Worm (Caenorhabditis elegans) whole organism, mixed stage, embryonic: Measurements from ENCODE around the gene C01G5.25.
A peak's percentile ranks its signal among the peaks of the same experiment; 100 is the strongest.

Experiments used
- blmp-1 ChIP-seq: fragments of 150-350 bp; optimal IDR thresholded peaks from 2 replicates; lab custom pipeline; 2014; ENCODE audit warnings: missing biosample characterization, missing genetic modification characterization
- ceh-39 ChIP-seq: fragments of 150-350 bp; optimal IDR thresholded peaks from 2 replicates; lab custom pipeline; 2014; ENCODE audit warnings: missing biosample characterization, missing genetic modification characterization
- ceh-43 ChIP-seq: fragments of 200-800 bp; sonication (Bioruptor generic); optimal IDR thresholded peaks from 2 replicates; lab custom pipeline; 2018; ENCODE audit warnings: mild to moderate bottlenecking, missing genetic modification characterization, moderate library complexity, missing compliant biosample characterization
- ceh-83 ChIP-seq: fragments of 200-800 bp; sonication (Bioruptor generic); optimal IDR thresholded peaks from 2 replicates; lab custom pipeline; 2018; ENCODE audit warnings: mild to moderate bottlenecking, missing genetic modification characterization, missing compliant biosample characterization
- ces-1 ChIP-seq: fragments of 150-350 bp; optimal IDR thresholded peaks from 2 replicates; lab custom pipeline; 2014; ENCODE audit warnings: missing biosample characterization, missing genetic modification reagents, missing genetic modification characterization
- cnd-1 ChIP-seq: fragments of 200-800 bp; sonication (Bioruptor generic); optimal IDR thresholded peaks from 2 replicates; lab custom pipeline; 2018; ENCODE audit warnings: mild to moderate bottlenecking, missing genetic modification characterization, missing compliant biosample characterization
- elt-1 ChIP-seq: sonication (generic microtip); optimal IDR thresholded peaks from 2 replicates; lab custom pipeline; 2017; ENCODE audit warnings: missing genetic modification characterization, mild to moderate bottlenecking, missing compliant biosample characterization, antibody characterized with exemption, moderate library complexity, borderline replicate concordance; ENCODE audit not compliant: insufficient read depth
- flh-1 ChIP-seq: fragments of 200-800 bp; sonication (Bioruptor generic); optimal IDR thresholded peaks from 2 replicates; lab custom pipeline; 2018; ENCODE audit warnings: mild to moderate bottlenecking, missing genetic modification characterization, moderate library complexity, missing compliant biosample characterization
- hlh-1 ChIP-seq: fragments of 150-350 bp; optimal IDR thresholded peaks from 2 replicates; lab custom pipeline; 2014; ENCODE audit warnings: missing biosample characterization, missing genetic modification reagents, missing genetic modification characterization
- lin-13 ChIP-seq: fragments of 150-350 bp; optimal IDR thresholded peaks from 2 replicates; lab custom pipeline; 2014; ENCODE audit warnings: missing biosample characterization, missing genetic modification characterization
- lin-32 ChIP-seq: fragments of 200-800 bp; sonication (Bioruptor generic); optimal IDR thresholded peaks from 2 replicates; lab custom pipeline; 2018; ENCODE audit warnings: mild to moderate bottlenecking, missing genetic modification characterization, missing compliant biosample characterization
- lsy-2 ChIP-seq: fragments of 150-350 bp; optimal IDR thresholded peaks from 2 replicates; lab custom pipeline; 2014; ENCODE audit warnings: missing biosample characterization, missing genetic modification characterization
- mab-5 ChIP-seq: fragments of 150-350 bp; optimal IDR thresholded peaks from 2 replicates; lab custom pipeline; 2014; ENCODE audit warnings: missing biosample characterization, missing genetic modification characterization
- mep-1 ChIP-seq: fragments of 150-350 bp; optimal IDR thresholded peaks from 2 replicates; lab custom pipeline; 2017; ENCODE audit warnings: missing biosample characterization, missing genetic modification reagents, missing genetic modification characterization, inconsistent platforms
- mls-2 ChIP-seq: sonication (generic microtip); optimal IDR thresholded peaks from 2 replicates; lab custom pipeline; 2016; ENCODE audit warnings: mild to moderate bottlenecking, missing genetic modification characterization, moderate library complexity, missing compliant biosample characterization
- nhr-12 ChIP-seq: fragments of 150-350 bp; optimal IDR thresholded peaks from 2 replicates; lab custom pipeline; 2014; ENCODE audit warnings: missing biosample characterization, missing genetic modification characterization
- nhr-2 ChIP-seq: fragments of 150-350 bp; optimal IDR thresholded peaks from 2 replicates; lab custom pipeline; 2014; ENCODE audit warnings: missing biosample characterization, missing genetic modification characterization
- nhr-237 ChIP-seq: fragments of 150-350 bp; optimal IDR thresholded peaks from 2 replicates; lab custom pipeline; 2014; ENCODE audit warnings: missing biosample characterization, missing genetic modification characterization
- nhr-28 ChIP-seq: fragments of 150-350 bp; optimal IDR thresholded peaks from 2 replicates; lab custom pipeline; 2014; ENCODE audit warnings: missing biosample characterization, missing genetic modification characterization
- nhr-76 ChIP-seq: sonication (generic microtip); optimal IDR thresholded peaks from 2 replicates; lab custom pipeline; 2017; ENCODE audit warnings: missing biosample characterization, missing genetic modification characterization
- pha-4 ChIP-seq: fragments of 150-350 bp; optimal IDR thresholded peaks from 2 replicates; lab custom pipeline; 2018; ENCODE audit warnings: missing biosample characterization, missing genetic modification reagents, missing genetic modification characterization
- sem-2 ChIP-seq: fragments of 200-800 bp; sonication (Bioruptor generic); optimal IDR thresholded peaks from 2 replicates; lab custom pipeline; 2018; ENCODE audit warnings: mild to moderate bottlenecking, missing genetic modification characterization, missing compliant biosample characterization
- snpc-4 ChIP-seq: fragments of 150-350 bp; optimal IDR thresholded peaks from 2 replicates; lab custom pipeline; 2014; ENCODE audit warnings: missing biosample characterization, missing genetic modification characterization
- sptf-1 ChIP-seq: sonication (generic microtip); optimal IDR thresholded peaks from 2 replicates; lab custom pipeline; 2017; ENCODE audit warnings: mild to moderate bottlenecking, missing genetic modification characterization, moderate library complexity, missing compliant biosample characterization
- unc-120 ChIP-seq: sonication (generic microtip); optimal IDR thresholded peaks from 2 replicates; lab custom pipeline; 2017; ENCODE audit warnings: missing genetic modification characterization, missing compliant biosample characterization; ENCODE audit not compliant: poor library complexity, severe bottlenecking
- unc-39 ChIP-seq: fragments of 150-350 bp; optimal IDR thresholded peaks from 2 replicates; lab custom pipeline; 2014; ENCODE audit warnings: missing biosample characterization, missing genetic modification characterization
- unc-62 ChIP-seq: fragments of 150-350 bp; optimal IDR thresholded peaks from 2 replicates; lab custom pipeline; 2014; ENCODE audit warnings: missing biosample characterization, missing genetic modification reagents, missing genetic modification characterization
- zip-8 ChIP-seq: fragments of 150-350 bp; optimal IDR thresholded peaks from 2 replicates; lab custom pipeline; 2014; ENCODE audit warnings: missing biosample characterization, missing genetic modification characterization
- ztf-11 ChIP-seq: fragments of 150-350 bp; optimal IDR thresholded peaks from 2 replicates; lab custom pipeline; 2014; ENCODE audit warnings: missing biosample characterization, missing genetic modification characterization

The C01G5.25 gene

DNA sequence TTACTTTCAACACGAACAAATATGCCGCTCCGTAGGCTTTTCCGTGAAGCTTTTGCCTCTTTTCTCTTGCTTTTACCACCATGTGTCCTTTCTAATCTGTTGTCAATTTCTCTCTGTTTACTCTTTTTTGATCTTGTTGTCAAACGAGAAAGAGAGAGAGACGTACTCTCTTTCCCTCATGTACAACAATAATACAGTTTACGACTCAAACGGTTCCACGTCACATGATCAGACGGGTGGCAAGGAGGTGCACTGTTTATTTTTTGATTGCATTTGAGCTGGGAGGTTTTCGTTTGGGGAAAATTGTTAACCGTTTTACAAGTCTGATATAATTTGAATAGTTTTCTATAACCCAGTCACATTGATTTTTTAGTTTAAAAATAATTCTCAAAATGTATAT lies 40.6 kb upstream of the C01G5.25 start:
- TF ChIP-seq hlh-1 (no peak), pha-4 (tag; lab: Kevin White, UChicago) (peak; percentile 88), lsy-2 (tag; lab: Kevin White, UChicago) (no peak), ztf-11 (tag; lab: Kevin White, UChicago) (no peak)
- TF ChIP-seq, all 35 proteins: peak for 1

DNA sequence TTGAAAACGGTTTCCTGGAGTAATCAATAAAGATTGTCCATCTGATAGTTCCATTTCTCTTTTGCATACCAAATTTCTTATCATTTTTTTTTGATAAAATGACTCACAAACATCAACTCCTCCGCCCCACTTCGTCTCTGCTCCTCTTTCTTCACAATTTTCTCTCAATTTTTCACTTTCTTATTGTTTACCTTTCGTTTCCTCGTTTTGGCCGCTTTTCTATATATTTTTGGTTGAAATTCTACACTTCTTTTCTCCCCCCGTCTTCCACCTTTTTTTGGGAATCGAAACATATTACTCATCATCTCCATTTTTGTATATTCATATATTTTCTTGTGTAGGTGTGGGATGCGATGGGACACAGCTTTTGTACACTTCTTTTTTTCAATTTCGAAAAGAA lies 38.8 kb upstream of the C01G5.25 start:
- TF ChIP-seq nhr-28 (tag; lab: Kevin White, UChicago) (no peak), unc-62 (GFP tag; lab: Kevin White, UChicago) (no peak), lin-13 (tag; lab: Kevin White, UChicago) (no peak), snpc-4 (tag; lab: Kevin White, UChicago) (no peak), sptf-1 (tag; lab: Kevin White, UChicago) (no peak)

DNA sequence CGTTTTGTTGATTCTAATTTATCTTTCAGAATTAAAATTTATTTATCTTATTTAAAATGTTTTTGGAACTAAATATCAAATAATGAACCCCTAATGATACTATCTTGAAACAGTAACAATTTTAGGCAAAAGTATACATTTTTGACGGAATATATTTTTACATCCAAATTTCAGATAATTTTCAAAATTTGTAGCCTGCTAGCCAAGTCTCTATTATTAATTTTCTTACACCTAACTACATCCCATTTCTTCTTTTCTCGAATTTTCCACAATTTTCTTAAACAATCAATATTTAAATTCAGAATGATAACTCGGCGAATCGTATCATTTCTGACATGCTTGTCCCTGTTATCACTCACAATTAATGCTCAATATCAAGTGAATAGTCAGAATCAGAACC lies 35.1 kb upstream of the C01G5.25 start, which contains the start of gene pqn-89:
Gene pqn-89 (plus strand): TSS at position 301 of the 400 bp plus-strand sequence.
- TF ChIP-seq unc-39 (no peak), nhr-76 (tag; lab: Kevin White, UChicago) (no peak), elt-1 (tag; lab: Kevin White, UChicago) (no peak), zip-8 (tag; lab: Kevin White, UChicago) (no peak)

DNA sequence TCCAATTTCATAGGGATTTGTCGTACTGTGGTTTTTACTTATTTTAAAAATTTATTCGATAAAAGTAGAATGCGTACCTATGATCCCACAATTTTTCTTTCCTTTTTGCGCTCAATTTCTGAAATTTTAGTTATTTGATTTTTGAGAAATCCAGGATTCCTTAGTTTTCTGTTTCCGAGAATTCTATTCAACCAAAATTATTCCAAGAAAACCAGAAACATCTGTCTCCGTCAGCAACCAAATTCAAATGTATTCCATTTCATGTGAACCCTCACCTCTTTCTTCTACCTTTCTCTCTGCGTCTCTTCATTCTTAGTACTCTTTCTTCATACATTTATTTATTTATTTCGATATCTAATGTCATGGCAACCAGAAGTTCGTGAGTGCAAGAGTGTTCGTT lies 29.7 kb upstream of the C01G5.25 start:
- TF ChIP-seq unc-120, result no peak
- no peak for TF ChIP-seq mep-1
- no peak for TF ChIP-seq nhr-12 (tag; lab: Kevin White, UChicago)
- no peak for TF ChIP-seq elt-1 (tag; lab: Kevin White, UChicago)
- TF ChIP-seq hlh-1, result no peak
- TF ChIP-seq ztf-11 (tag; lab: Kevin White, UChicago), result no peak
- TF ChIP-seq nhr-76 (tag; lab: Kevin White, UChicago), result no peak
- no peak for TF ChIP-seq ceh-43 (GFP tag; lab: Kevin White, UChicago)
- no peak for TF ChIP-seq nhr-2 (tag; lab: Kevin White, UChicago)
- TF ChIP-seq lin-32 (GFP tag; lab: Kevin White, UChicago), result no peak
- no peak for TF ChIP-seq cnd-1 (tag; lab: Kevin White, UChicago)

DNA sequence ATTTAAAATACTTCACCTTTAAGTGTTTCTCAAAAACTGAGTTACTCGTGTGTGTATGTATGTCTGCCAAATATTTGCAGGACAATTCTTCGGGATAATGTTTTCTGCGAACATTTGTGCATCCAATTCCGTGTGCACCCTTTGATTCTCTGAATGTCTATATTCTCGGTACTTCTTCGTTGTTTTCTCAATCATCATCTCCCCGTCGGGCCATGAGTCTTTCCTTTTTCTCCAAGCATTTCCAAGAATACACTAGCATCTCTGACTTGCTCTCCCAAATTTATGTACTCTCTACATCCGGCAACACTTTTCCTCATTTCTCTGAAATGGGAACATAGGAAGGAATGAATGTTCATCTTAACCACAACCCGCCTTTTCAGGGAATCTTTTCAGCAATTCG lies 26.8 kb upstream of the C01G5.25 start:
- TF ChIP-seq mls-2 (no peak), sptf-1 (tag; lab: Kevin White, UChicago) (no peak), ces-1 (GFP tag; lab: Kevin White, UChicago) (no peak), ceh-39 (tag; lab: Kevin White, UChicago) (no peak), nhr-2 (tag; lab: Kevin White, UChicago) (no peak), cnd-1 (tag; lab: Kevin White, UChicago) (no peak), ceh-83 (GFP tag; lab: Kevin White, UChicago) (no peak), mab-5 (tag; lab: Kevin White, UChicago) (no peak), sem-2 (GFP tag; lab: Kevin White, UChicago) (no peak), nhr-237 (no peak), hlh-1 (no peak), flh-1 (GFP tag; lab: Kevin White, UChicago) (no peak), lsy-2 (tag; lab: Kevin White, UChicago) (no peak), unc-120 (no peak), nhr-12 (tag; lab: Kevin White, UChicago) (no peak), elt-1 (tag; lab: Kevin White, UChicago) (no peak), ceh-43 (GFP tag; lab: Kevin White, UChicago) (no peak)

DNA sequence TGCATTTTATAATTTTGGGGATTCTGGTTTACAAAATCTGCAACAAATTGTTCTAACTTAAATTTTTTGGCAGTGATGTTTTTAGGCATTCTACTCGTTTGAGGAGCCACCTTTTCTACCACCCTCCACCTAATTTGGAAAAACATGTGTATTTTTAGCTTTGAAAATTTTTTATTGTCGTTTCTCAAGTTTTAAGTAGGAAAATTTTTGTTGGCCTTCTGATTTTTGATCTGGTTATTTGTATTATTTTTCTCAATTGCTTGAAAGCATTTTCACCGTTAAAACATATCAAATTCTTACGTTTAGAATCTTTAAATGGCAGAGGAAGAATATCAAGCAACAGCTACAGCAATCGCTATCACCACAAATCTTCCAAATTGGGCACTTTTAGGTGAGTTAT lies 23.6 kb upstream of the C01G5.25 start, which contains the start of gene C01G5.7:
Gene C01G5.7 (plus strand): TSS at position 301 of the 400 bp plus-strand sequence.
- TF ChIP-seq ceh-83 (GFP tag; lab: Kevin White, UChicago), result no peak

DNA sequence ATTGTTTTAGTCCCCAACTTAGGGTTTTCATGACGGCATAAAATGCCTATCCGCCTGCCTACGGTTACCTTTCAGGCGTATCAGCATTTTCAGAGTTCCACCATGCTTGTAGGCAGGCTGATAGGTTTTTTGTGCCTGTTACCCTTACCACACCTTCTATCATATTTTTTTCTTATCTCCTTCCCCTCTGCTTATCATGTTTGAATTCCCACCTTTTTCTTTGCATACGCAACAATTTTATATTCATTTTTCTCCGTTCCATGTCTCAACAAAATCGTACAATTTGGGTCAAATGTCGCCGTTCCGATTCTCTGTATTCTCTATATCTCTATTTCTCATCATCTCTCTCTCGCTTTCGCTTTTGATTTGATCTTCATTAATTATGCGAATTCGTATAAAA lies 21.9 kb upstream of the C01G5.25 start, which contains the start of gene C01G5.9:
Gene C01G5.9 (plus strand): TSS at position 301 of the 400 bp plus-strand sequence.
- TF ChIP-seq mab-5 (tag; lab: Kevin White, UChicago), result no peak
- TF ChIP-seq blmp-1 (tag; lab: Kevin White, UChicago), result peak; percentile 77
